Worm (Caenorhabditis elegans) whole organism, L4 larva: Measurements from ENCODE around the gene gcy-32.

Experiments used
- D1046.2 ChIP-seq: fragments of 200-800 bp; sonication (Bioruptor generic); IDR thresholded peaks from 2 replicates; pipeline ENCODE4 v1.3.6; 2022; ENCODE audit warnings: missing genetic modification characterization, missing compliant biosample characterization
- F26F4.8 ChIP-seq: fragments of 200-800 bp; sonication (Bioruptor generic); conservative IDR thresholded peaks from 2 replicates; pipeline ENCODE4 v1.3.6; 2022; ENCODE audit warnings: missing genetic modification characterization, missing compliant biosample characterization
- F49E8.2 ChIP-seq: sonication (generic microtip); optimal IDR thresholded peaks from 2 replicates; lab custom pipeline; 2016; ENCODE audit warnings: missing compliant biosample characterization, mild to moderate bottlenecking, missing genetic modification characterization, borderline replicate concordance
- Y48G9A.11 ChIP-seq: fragments of 200-800 bp; sonication (Bioruptor generic); IDR thresholded peaks from 2 replicates; pipeline ENCODE4 v1.3.6; 2022; ENCODE audit warnings: missing genetic modification reagents, missing genetic modification characterization, missing compliant biosample characterization
- Y75B8A.6 ChIP-seq: fragments of 200-800 bp; sonication (Bioruptor generic); IDR thresholded peaks from 2 replicates; pipeline ENCODE4 v1.3.6; 2022; ENCODE audit warnings: missing genetic modification reagents, missing genetic modification characterization, missing compliant biosample characterization
- aha-1 ChIP-seq: fragments of 150-350 bp; peaks from one replicate; lab custom pipeline; 2014; ENCODE audit warnings: missing biosample characterization, missing genetic modification characterization
- ceh-20 ChIP-seq: fragments of 200-800 bp; sonication (Bioruptor generic); IDR thresholded peaks from 2 replicates; pipeline ENCODE4 v1.3.6; 2022; ENCODE audit warnings: missing genetic modification reagents, missing genetic modification characterization, missing compliant biosample characterization
- ceh-28 ChIP-seq: fragments of 150-350 bp; optimal IDR thresholded peaks from 2 replicates; lab custom pipeline; 2014; ENCODE audit warnings: missing biosample characterization, missing genetic modification reagents, missing genetic modification characterization
- ceh-82 ChIP-seq: sonication (generic microtip); optimal IDR thresholded peaks from 2 replicates; lab custom pipeline; 2017; ENCODE audit warnings: missing biosample characterization, missing genetic modification characterization
- ctbp-1 ChIP-seq: fragments of 200-800 bp; sonication (Bioruptor generic); IDR thresholded peaks from 2 replicates; pipeline ENCODE4 v1.3.6; 2022; ENCODE audit warnings: missing genetic modification reagents, missing genetic modification characterization, missing compliant biosample characterization
- daf-16 ChIP-seq, 3 experiments: sonication (generic microtip); optimal IDR thresholded peaks; 2 replicates each; lab custom pipeline; 2016 to 2017; ENCODE audit warnings: missing genetic modification characterization in 3 of 3, missing genetic modification reagents in 3 of 3, mild to moderate bottlenecking in 2 of 3, missing compliant biosample characterization in 2 of 3, missing biosample characterization in 1 of 3, moderate library complexity in 1 of 3
- daf-8 ChIP-seq: fragments of 200-800 bp; sonication (Bioruptor generic); IDR thresholded peaks from 2 replicates; pipeline ENCODE4 v1.3.6; 2022; ENCODE audit warnings: missing genetic modification characterization, missing compliant biosample characterization
- dmd-6 ChIP-seq: fragments of 200-800 bp; sonication (Bioruptor generic); IDR thresholded peaks from 2 replicates; pipeline ENCODE4 v1.3.6; 2022; ENCODE audit warnings: missing genetic modification reagents, missing genetic modification characterization, missing compliant biosample characterization
- dmd-8 ChIP-seq: fragments of 200-800 bp; sonication (Bioruptor generic); IDR thresholded peaks from 2 replicates; pipeline ENCODE4 v1.3.6; 2022; ENCODE audit warnings: missing genetic modification characterization, missing compliant biosample characterization
- dpl-1 ChIP-seq: fragments of 150-350 bp; optimal IDR thresholded peaks from 2 replicates; lab custom pipeline; 2014; ENCODE audit warnings: missing biosample characterization, missing genetic modification reagents, missing genetic modification characterization
- duxl-1 ChIP-seq: sonication (generic microtip); optimal IDR thresholded peaks from 2 replicates; lab custom pipeline; 2016; ENCODE audit warnings: mild to moderate bottlenecking, missing genetic modification characterization, moderate library complexity, missing compliant biosample characterization; ENCODE audit not compliant: poor library complexity
- dve-1 ChIP-seq: sonication (generic microtip); optimal IDR thresholded peaks from 2 replicates; lab custom pipeline; 2017; ENCODE audit warnings: antibody characterized with exemption, mild to moderate bottlenecking, missing genetic modification characterization, missing compliant biosample characterization; ENCODE audit not compliant: insufficient read depth
- egl-43 ChIP-seq: fragments of 200-800 bp; sonication (Bioruptor generic); IDR thresholded peaks from 2 replicates; pipeline ENCODE4 v1.3.6; 2022; ENCODE audit warnings: missing genetic modification reagents, missing genetic modification characterization, missing compliant biosample characterization
- fkh-10 ChIP-seq: fragments of 150-350 bp; optimal IDR thresholded peaks from 2 replicates; lab custom pipeline; 2014; ENCODE audit warnings: missing biosample characterization, missing genetic modification reagents, missing genetic modification characterization
- hlh-11 ChIP-seq: fragments of 200-800 bp; sonication (Bioruptor generic); optimal IDR thresholded peaks from 2 replicates; lab custom pipeline; 2018; ENCODE audit warnings: mild to moderate bottlenecking, missing genetic modification characterization, missing compliant biosample characterization
- hlh-30 ChIP-seq: sonication (generic microtip); optimal IDR thresholded peaks from 2 replicates; lab custom pipeline; 2017; ENCODE audit warnings: antibody characterized with exemption, mild to moderate bottlenecking, missing genetic modification characterization, missing compliant biosample characterization; ENCODE audit not compliant: insufficient read depth
- lim-7 ChIP-seq: fragments of 200-800 bp; sonication (Bioruptor generic); IDR thresholded peaks from 2 replicates; pipeline ENCODE4 v1.3.6; 2022; ENCODE audit warnings: missing genetic modification characterization, missing compliant biosample characterization
- lin-13 ChIP-seq: fragments of 150-350 bp; optimal IDR thresholded peaks from 2 replicates; lab custom pipeline; 2014; ENCODE audit warnings: missing biosample characterization, missing genetic modification reagents, missing genetic modification characterization
- lin-38 ChIP-seq: fragments of 200-800 bp; sonication (Bioruptor generic); IDR thresholded peaks from 2 replicates; pipeline ENCODE4 v1.3.6; 2022; ENCODE audit warnings: missing genetic modification reagents, missing genetic modification characterization, missing compliant biosample characterization
- madf-5 ChIP-seq, 2 experiments: fragments of 200-800 bp; sonication (Bioruptor generic); IDR thresholded peaks; 2 replicates each; pipeline ENCODE4 v1.3.6; 2022; ENCODE audit warnings: missing compliant biosample characterization in 2 of 2, missing genetic modification characterization in 2 of 2
- mxl-3 ChIP-seq: fragments of 200-800 bp; sonication (Bioruptor generic); optimal IDR thresholded peaks from 2 replicates; lab custom pipeline; 2018; ENCODE audit warnings: mild to moderate bottlenecking, missing genetic modification characterization, missing compliant biosample characterization
- nhr-111 ChIP-seq: fragments of 200-800 bp; sonication (Bioruptor generic); optimal IDR thresholded peaks from 2 replicates; lab custom pipeline; 2018; ENCODE audit warnings: mild to moderate bottlenecking, missing genetic modification characterization, missing compliant biosample characterization
- nhr-237 ChIP-seq: sonication (generic microtip); optimal IDR thresholded peaks from 2 replicates; lab custom pipeline; 2017; ENCODE audit warnings: missing biosample characterization, missing genetic modification characterization
- nhr-28 ChIP-seq: fragments of 150-350 bp; optimal IDR thresholded peaks from 2 replicates; lab custom pipeline; 2014; ENCODE audit warnings: missing biosample characterization, missing genetic modification characterization
- nhr-41 ChIP-seq: fragments of 200-800 bp; sonication (Bioruptor generic); IDR thresholded peaks from 2 replicates; pipeline ENCODE4 v1.3.6; 2022; ENCODE audit warnings: missing genetic modification reagents, missing genetic modification characterization, missing compliant biosample characterization
- nhr-42 ChIP-seq: fragments of 200-800 bp; sonication (Bioruptor generic); IDR thresholded peaks from 2 replicates; pipeline ENCODE4 v1.3.6; 2022; ENCODE audit warnings: missing genetic modification characterization, missing compliant biosample characterization
- nhr-48 ChIP-seq: sonication (generic microtip); optimal IDR thresholded peaks from 2 replicates; lab custom pipeline; 2016; ENCODE audit warnings: mild to moderate bottlenecking, missing genetic modification characterization, missing compliant biosample characterization
- nhr-6 ChIP-seq: fragments of 150-350 bp; optimal IDR thresholded peaks from 2 replicates; lab custom pipeline; 2014; ENCODE audit warnings: missing biosample characterization, missing genetic modification characterization
- nhr-77 ChIP-seq: fragments of 150-350 bp; optimal IDR thresholded peaks from 2 replicates; lab custom pipeline; 2014; ENCODE audit warnings: missing biosample characterization, missing genetic modification characterization
- php-3 ChIP-seq: fragments of 200-800 bp; sonication (Bioruptor generic); IDR thresholded peaks from 2 replicates; pipeline ENCODE4 v1.3.6; 2022; ENCODE audit warnings: missing genetic modification reagents, missing genetic modification characterization, missing compliant biosample characterization
- pqm-1 ChIP-seq: sonication (generic microtip); optimal IDR thresholded peaks from 2 replicates; lab custom pipeline; 2017; ENCODE audit warnings: missing biosample characterization, missing genetic modification characterization
- rbr-2 ChIP-seq: sonication (generic microtip); optimal IDR thresholded peaks from 2 replicates; lab custom pipeline; 2016; ENCODE audit warnings: missing genotype, missing genetic modification characterization, missing compliant biosample characterization
- set-16 ChIP-seq: fragments of 200-800 bp; sonication (Bioruptor generic); IDR thresholded peaks from 2 replicates; pipeline ENCODE4 v1.3.6; 2022; ENCODE audit warnings: missing genetic modification reagents, missing genetic modification characterization, missing compliant biosample characterization
- skn-1 ChIP-seq: fragments of 150-350 bp; optimal IDR thresholded peaks from 2 replicates; lab custom pipeline; 2014; ENCODE audit warnings: missing biosample characterization, missing genetic modification characterization
- tag-97 ChIP-seq: fragments of 200-800 bp; sonication (Bioruptor generic); IDR thresholded peaks from 2 replicates; pipeline ENCODE4 v1.3.6; 2022; ENCODE audit warnings: missing genetic modification characterization, missing compliant biosample characterization
- tra-1 ChIP-seq: fragments of 200-800 bp; sonication (Bioruptor generic); IDR thresholded peaks from 2 replicates; pipeline ENCODE4 v1.3.6; 2022; ENCODE audit warnings: missing genetic modification reagents, missing genetic modification characterization, missing compliant biosample characterization
- unc-39 ChIP-seq: sonication (generic microtip); optimal IDR thresholded peaks from 2 replicates; lab custom pipeline; 2017; ENCODE audit warnings: missing biosample characterization, missing genetic modification characterization
- unc-62 ChIP-seq, 3 experiments: fragments of 150-350 bp in 1 of 3; sonication (generic microtip); optimal IDR thresholded peaks in 2 of 3; peaks in 1 of 3; 1 replicate in 1 of 3; 2 replicates in 2 of 3; lab custom pipeline; 2014 to 2017; ENCODE audit warnings: missing biosample characterization in 3 of 3, missing genetic modification characterization in 3 of 3, missing genetic modification reagents in 3 of 3, missing genotype in 1 of 3
- vab-7 ChIP-seq: fragments of 200-800 bp; sonication (Bioruptor generic); IDR thresholded peaks from 2 replicates; pipeline ENCODE4 v1.3.6; 2022; ENCODE audit warnings: missing genetic modification reagents, missing genetic modification characterization, missing compliant biosample characterization
- zfp-2 ChIP-seq: sonication (generic microtip); optimal IDR thresholded peaks from 2 replicates; lab custom pipeline; 2016; ENCODE audit warnings: mild to moderate bottlenecking, missing genetic modification characterization, missing compliant biosample characterization
- zfp-3 ChIP-seq: fragments of 200-800 bp; sonication (Bioruptor generic); conservative IDR thresholded peaks from 2 replicates; pipeline ENCODE4 v1.3.6; 2022; ENCODE audit warnings: missing genetic modification reagents, missing genetic modification characterization, missing compliant biosample characterization
- ztf-11 ChIP-seq: fragments of 150-350 bp; optimal IDR thresholded peaks from 2 replicates; lab custom pipeline; 2014; ENCODE audit warnings: missing biosample characterization, missing genetic modification characterization
- ztf-7 ChIP-seq: fragments of 150-350 bp; optimal IDR thresholded peaks from 2 replicates; lab custom pipeline; 2014; ENCODE audit warnings: missing biosample characterization, missing genetic modification characterization

The gcy-32 gene

ce11 chrV:13880163-13880562, 35.1 kb downstream of the gcy-32 start:
- TF ChIP-seq dve-1 = peak; percentile 1
- TF ChIP-seq lin-38 (GFP tag; lab: Robert Waterston, UW) = no peak; the same call in 1 of the 2 replicates
- peak; percentile 19 for TF ChIP-seq dpl-1
- no peak for TF ChIP-seq nhr-237 (tag; lab: Kevin White, UChicago)
- peak; percentile 2 for TF ChIP-seq nhr-28 (tag; lab: Kevin White, UChicago)
- peak; percentile 30 for TF ChIP-seq hlh-30 (tag; lab: Kevin White, UChicago)
- no peak for TF ChIP-seq daf-16 (GFP tag; optimal IDR thresholded peaks at IDR 0.05; lab: Kevin White, UChicago)
- peak; percentile 22 for TF ChIP-seq daf-16 (tag; optimal IDR thresholded peaks at IDR 0.05; lab: Kevin White, UChicago)
- peak; percentile 20 for TF ChIP-seq nhr-6 (tag; lab: Kevin White, UChicago)

ce11 chrV:13879241-13879640, 36.0 kb downstream of the gcy-32 start, which contains the start of gene lbp-7:
lbp-7 (plus strand) TSS chrV:13879552.
- TF ChIP-seq ctbp-1 (GFP tag; lab: Robert Waterston, UW) = no peak
- peak; percentile 5 for TF ChIP-seq nhr-77 (tag; lab: Kevin White, UChicago)
- TF ChIP-seq duxl-1 (tag; lab: Kevin White, UChicago) = no peak
- TF ChIP-seq unc-62 (GFP tag; optimal IDR thresholded peaks at IDR 0.05 in 1 of 2; lab: Kevin White, UChicago) = peak in 1 of 2 experiments; percentile 39
- no peak for TF ChIP-seq unc-62 (tag; optimal IDR thresholded peaks at IDR 0.05; lab: Kevin White, UChicago)
- TF ChIP-seq daf-8 (GFP tag; lab: Robert Waterston, UW) = no peak
- TF ChIP-seq vab-7 = no peak
- no peak for TF ChIP-seq dmd-8 (GFP tag; lab: Robert Waterston, UW)
- no peak for TF ChIP-seq nhr-42 (GFP tag; lab: Robert Waterston, UW)
- no peak for TF ChIP-seq tag-97 (GFP tag; lab: Robert Waterston, UW)
- no peak for TF ChIP-seq mxl-3 (GFP tag; lab: Kevin White, UChicago)
- no peak for TF ChIP-seq Y75B8A.6 (GFP tag; lab: Robert Waterston, UW)
- peak; percentile 63 for TF ChIP-seq nhr-28 (tag; lab: Kevin White, UChicago)
- TF ChIP-seq php-3 (GFP tag; lab: Robert Waterston, UW) = peak; percentile 62; the same call in 1 of the 2 replicates
- TF ChIP-seq tra-1 = 0 out of 2 replicates have a peak, but pooled peaks have one; percentile 25
- no peak for TF ChIP-seq F49E8.2 (tag; lab: Kevin White, UChicago)
- TF ChIP-seq dve-1 = peak; percentile 49
- TF ChIP-seq nhr-41 (GFP tag; lab: Robert Waterston, UW) = no peak
- no peak for TF ChIP-seq F26F4.8 (GFP tag; lab: Robert Waterston, UW)
- no peak for TF ChIP-seq ceh-20 (GFP tag; lab: Robert Waterston, UW)
- no peak for TF ChIP-seq ceh-28
- TF ChIP-seq D1046.2 (GFP tag; lab: Robert Waterston, UW) = no peak
- TF ChIP-seq skn-1 (tag; lab: Kevin White, UChicago) = no peak
- TF ChIP-seq zfp-3 (GFP tag; lab: Robert Waterston, UW) = no peak
- no peak for TF ChIP-seq zfp-2 (tag; lab: Kevin White, UChicago)
- TF ChIP-seq nhr-6 (tag; lab: Kevin White, UChicago) = peak; percentile 31
- no peak for TF ChIP-seq hlh-30 (tag; lab: Kevin White, UChicago)
- no peak for TF ChIP-seq fkh-10 (GFP tag; lab: Kevin White, UChicago)
- TF ChIP-seq aha-1 (tag; lab: Kevin White, UChicago) = peak; percentile 31
- peak; percentile 81 for TF ChIP-seq dmd-6
- TF ChIP-seq daf-16 (GFP tag; optimal IDR thresholded peaks at IDR 0.05; lab: Kevin White, UChicago) = no peak
- peak; percentile 79 for TF ChIP-seq daf-16 (tag; optimal IDR thresholded peaks at IDR 0.05; lab: Kevin White, UChicago)
- TF ChIP-seq lin-13 = no peak
- no peak for TF ChIP-seq ztf-7 (tag; lab: Kevin White, UChicago)
- TF ChIP-seq pqm-1 (tag; lab: Kevin White, UChicago) = peak; percentile 70
- no peak for TF ChIP-seq set-16 (GFP tag; lab: Robert Waterston, UW)
- no peak for TF ChIP-seq rbr-2 (tag; lab: Kevin White, UChicago)
- no peak for TF ChIP-seq Y48G9A.11 (GFP tag; lab: Robert Waterston, UW)
- TF ChIP-seq egl-43 (GFP tag; lab: Robert Waterston, UW) = no peak
- no peak for TF ChIP-seq nhr-48
- no peak for TF ChIP-seq unc-39 (tag; lab: Kevin White, UChicago)
- TF ChIP-seq hlh-11 (tag; lab: Kevin White, UChicago) = peak; percentile 55
- TF ChIP-seq ceh-82 (tag; lab: Kevin White, UChicago) = no peak
- no peak for TF ChIP-seq ztf-11 (tag; lab: Kevin White, UChicago)
- no peak for TF ChIP-seq madf-5 (GFP tag; IDR thresholded peaks at IDR 0.05; lab: Robert Waterston, UW)
- TF ChIP-seq lim-7 (GFP tag; lab: Robert Waterston, UW) = no peak
- no peak for TF ChIP-seq nhr-111 (GFP tag; lab: Kevin White, UChicago)
